Worm (Caenorhabditis elegans): Measurements from ENCODE around the gene F09G8.7.

Gene F09G8.7

ce11 chrIII:8262599-8262998, 5.6 kb downstream of the F09G8.7 start:
- TF ChIP-seq ref-2 (tag; optimal IDR thresholded peaks at IDR 0.05) (peak; percentile 28), sdc-2 (tag; optimal IDR thresholded peaks at IDR 0.05) (peak; percentile 26), odd-2 (tag; optimal IDR thresholded peaks at IDR 0.05) (no peak), hlh-6 (tag; optimal IDR thresholded peaks at IDR 0.05) (peak; percentile 21), fkh-6 (tag; optimal IDR thresholded peaks at IDR 0.05) (peak; percentile 25), ceh-9 (tag; optimal IDR thresholded peaks at IDR 0.05) (peak; percentile 17), syd-9 (tag; optimal IDR thresholded peaks at IDR 0.05) (peak; percentile 29), elt-4 (tag; optimal IDR thresholded peaks at IDR 0.05) (peak; percentile 94), dve-1 (tag; optimal IDR thresholded peaks at IDR 0.05) (no peak), lim-6 (tag; optimal IDR thresholded peaks at IDR 0.05) (peak; percentile 14)

- TF ChIP-seq madf-2 (tag; optimal IDR thresholded peaks at IDR 0.05) (no peak), C08G9.2 (tag; optimal IDR thresholded peaks at IDR 0.05) (no peak), rnt-1 (tag; optimal IDR thresholded peaks at IDR 0.05) (no peak), ceh-18 (tag; optimal IDR thresholded peaks at IDR 0.05) (no peak), hlh-15 (tag; optimal IDR thresholded peaks at IDR 0.05) (no peak), pat-9 (tag; optimal IDR thresholded peaks at IDR 0.05) (no peak), ceh-24 (tag; optimal IDR thresholded peaks at IDR 0.05) (no peak), lim-6 (tag; optimal IDR thresholded peaks at IDR 0.05) (no peak), mec-3 (tag; optimal IDR thresholded peaks at IDR 0.05; ENCODE audit: borderline replicate concordance) (no peak), gmeb-2 (tag; optimal IDR thresholded peaks at IDR 0.05) (no peak)
Observed at ce11 chrIII:8258045-8258444, 10.1 kb downstream of the F09G8.7 start, which contains the start of gene ncr-2. ncr-2 (plus strand) TSS chrIII:8258345.

- TF ChIP-seq lin-11 (tag; optimal IDR thresholded peaks at IDR 0.05), result no peak
- no peak for TF ChIP-seq ceh-24 (tag; optimal IDR thresholded peaks at IDR 0.05)
- TF ChIP-seq hlh-15 (tag; optimal IDR thresholded peaks at IDR 0.05), result no peak
Observed at ce11 chrIII:8254938-8255337, 13.2 kb downstream of the F09G8.7 start, which contains the start of gene F09G8.5. F09G8.5 (plus strand) TSS chrIII:8254975.

DNA sequence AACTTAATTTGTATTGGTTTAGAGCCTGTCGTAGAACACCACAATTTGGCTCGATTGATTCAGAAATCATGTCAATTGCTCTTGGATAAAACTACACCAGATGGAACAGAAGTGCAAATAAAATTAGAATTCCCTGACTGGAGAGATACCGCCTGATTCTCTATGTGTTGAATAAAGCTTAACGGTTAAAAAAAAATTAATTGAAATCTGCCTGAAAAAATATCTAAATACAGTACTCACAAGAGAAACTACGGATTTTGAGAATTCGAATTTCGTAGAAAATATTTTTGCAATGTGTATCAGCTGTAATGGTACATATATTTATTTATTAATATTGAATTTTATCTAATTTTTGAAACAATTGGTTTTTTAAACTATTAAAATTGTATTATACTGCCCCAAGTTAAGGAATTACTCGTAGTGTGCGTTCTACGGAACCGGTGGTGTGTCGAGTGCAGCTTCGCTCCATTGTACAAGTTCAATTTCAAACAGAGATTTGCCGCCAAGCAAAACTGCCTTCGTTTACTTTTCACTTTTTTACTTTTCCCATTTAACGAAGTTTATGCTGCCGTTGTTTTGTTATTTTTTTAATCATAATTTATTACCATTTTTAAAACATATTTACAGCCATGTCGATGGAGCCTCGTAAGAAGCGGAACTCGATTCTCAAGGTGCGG, 18.0 kb downstream of the F09G8.7 start, which contains the start of gene knl-1:
knl-1 (plus strand) TSS at position 626 of the 677 bp plus-strand sequence.
- TF ChIP-seq ceh-14 (tag; optimal IDR thresholded peaks at IDR 0.05), result peak; percentile 69
- peak; percentile 87 for TF ChIP-seq zip-5 (tag; optimal IDR thresholded peaks at IDR 0.05)
- TF ChIP-seq ceh-45 (GFP tag; IDR thresholded peaks at IDR 0.05), result no peak
- TF ChIP-seq unc-42 (tag; optimal IDR thresholded peaks at IDR 0.05), result no peak
- peak; percentile 50 for TF ChIP-seq ahr-1 (tag; optimal IDR thresholded peaks at IDR 0.05)
- TF ChIP-seq madf-2 (tag; optimal IDR thresholded peaks at IDR 0.05), result peak; percentile 20
- no peak for TF ChIP-seq ztf-16 (tag; optimal IDR thresholded peaks at IDR 0.05)
- peak; percentile 79 for TF ChIP-seq elt-2 (tag; optimal IDR thresholded peaks at IDR 0.05)
- TF ChIP-seq dve-1 (tag; optimal IDR thresholded peaks at IDR 0.05), result no peak
- TF ChIP-seq odd-2 (tag; optimal IDR thresholded peaks at IDR 0.05), result no peak
- TF ChIP-seq fkh-6 (tag; optimal IDR thresholded peaks at IDR 0.05), result no peak
- peak; percentile 1 for TF ChIP-seq lim-6 (tag; optimal IDR thresholded peaks at IDR 0.05)
- TF ChIP-seq hlh-13 (GFP tag; optimal IDR thresholded peaks at IDR 0.05), result no peak
- no peak for TF ChIP-seq hlh-30 (tag; optimal IDR thresholded peaks at IDR 0.05; ENCODE audit: insufficient read depth)
- no peak for TF ChIP-seq T23F11.4 (GFP tag; optimal IDR thresholded peaks at IDR 0.05)
- TF ChIP-seq sox-4 (tag; optimal IDR thresholded peaks at IDR 0.05), result no peak
- TF ChIP-seq gmeb-2 (tag; optimal IDR thresholded peaks at IDR 0.05), result no peak
- peak; percentile 82 for TF ChIP-seq tbx-2 (tag; optimal IDR thresholded peaks at IDR 0.05)
- TF ChIP-seq unc-3 (GFP tag; conservative IDR thresholded peaks at IDR 0.05), result no peak
- peak; percentile 21 for TF ChIP-seq unc-3 (tag; optimal IDR thresholded peaks at IDR 0.05)
- TF ChIP-seq ceh-34 (tag; optimal IDR thresholded peaks at IDR 0.05), result peak; percentile 38
- TF ChIP-seq pha-2 (tag; optimal IDR thresholded peaks at IDR 0.05), result peak; percentile 40
- TF ChIP-seq fax-1 (tag; optimal IDR thresholded peaks at IDR 0.05), result peak; percentile 69
- peak; percentile 89 for TF ChIP-seq ceh-31 (tag; optimal IDR thresholded peaks at IDR 0.05)
- TF ChIP-seq ceh-24 (tag; optimal IDR thresholded peaks at IDR 0.05), result no peak
- peak; percentile 25 for TF ChIP-seq tbx-7 (tag; optimal IDR thresholded peaks at IDR 0.05)
- TF ChIP-seq elt-4 (tag; optimal IDR thresholded peaks at IDR 0.05), result no peak
- peak; percentile 33 for TF ChIP-seq nfya-1 (tag; optimal IDR thresholded peaks at IDR 0.05)
- peak; percentile 65 for TF ChIP-seq hlh-8 (tag; optimal IDR thresholded peaks at IDR 0.05)
- peak; percentile 25 for TF ChIP-seq unc-86 (tag; optimal IDR thresholded peaks at IDR 0.05)
- TF ChIP-seq nhr-11 (tag; optimal IDR thresholded peaks at IDR 0.05), result no peak
- TF ChIP-seq ets-4 (tag; optimal IDR thresholded peaks at IDR 0.05), result peak; percentile 65
- peak; percentile 2 for TF ChIP-seq F13H6.1 (tag; optimal IDR thresholded peaks at IDR 0.05)
- peak; percentile 10 for TF ChIP-seq rnt-1 (tag; optimal IDR thresholded peaks at IDR 0.05)
- TF ChIP-seq ref-2 (tag; optimal IDR thresholded peaks at IDR 0.05), result no peak
